Worm (Caenorhabditis elegans): Measurements from ENCODE around the gene C05B5.1.

DNA sequence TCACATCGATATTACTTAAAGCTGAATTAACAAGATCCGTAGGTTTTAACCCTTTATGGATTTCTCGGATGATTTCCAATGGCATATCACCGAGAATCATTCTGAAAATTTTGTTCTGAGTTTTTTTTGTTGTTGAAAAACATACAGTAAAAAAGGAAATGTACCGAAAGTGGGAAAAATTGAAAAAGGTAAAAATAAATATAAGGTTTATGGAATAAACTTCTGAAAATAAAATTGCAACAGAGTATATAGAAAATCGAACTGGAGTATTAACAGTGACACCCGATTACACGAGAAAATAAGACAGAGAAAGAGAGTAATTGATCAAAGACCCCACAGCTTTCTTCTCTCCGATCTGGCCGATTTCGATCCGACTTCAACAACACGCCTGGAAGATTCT is 36.4 kb downstream of the C05B5.1 start, which contains the start of gene K03H1.11:
- no peak for TF ChIP-seq nhr-80 (tag; optimal IDR thresholded peaks at IDR 0.05)
- no peak for TF ChIP-seq sptf-2 (GFP tag; optimal IDR thresholded peaks at IDR 0.05)
- no peak for TF ChIP-seq snpc-4 (GFP tag; optimal IDR thresholded peaks at IDR 0.05)
- no peak for TF ChIP-seq snpc-4 (tag; optimal IDR thresholded peaks at IDR 0.05)
- TF ChIP-seq F49E8.2 (tag; optimal IDR thresholded peaks at IDR 0.05; ENCODE audit: insufficient read depth), result no peak
- TF ChIP-seq nhr-27 (tag; optimal IDR thresholded peaks at IDR 0.05), result no peak
- TF ChIP-seq mcd-1 (GFP tag; IDR thresholded peaks at IDR 0.05), result no peak

Measured in whole organism, young adult.